Fruit fly (Drosophila melanogaster): ENCODE measurements around the gene CG34179.

Gene CG34179

dm6 chr2L:6048542-6048941, at the start of gene CG34179, which contains the start of gene slmo:
CG34179 (minus strand) TSS chr2L:6048706.
slmo (minus strand) TSS chr2L:6048706.
- TF ChIP-seq Dif (GFP tag; optimal IDR thresholded peaks at IDR 0.05; ENCODE audit: partially characterized antibody) (no peak), dsf (GFP tag; optimal IDR thresholded peaks at IDR 0.05; ENCODE audit: borderline replicate concordance) (no peak), HLH106 (tag; optimal IDR thresholded peaks at IDR 0.05) (no peak), CG32264 (GFP tag; optimal IDR thresholded peaks at IDR 0.05) (no peak), lola (GFP tag; optimal IDR thresholded peaks at IDR 0.05) (no peak), Myc (optimal IDR thresholded peaks at IDR 0.05) (no peak), h (GFP tag; optimal IDR thresholded peaks at IDR 0.05) (no peak), ey (GFP tag; optimal IDR thresholded peaks at IDR 0.05) (no peak), CrebA (GFP tag; optimal IDR thresholded peaks at IDR 0.05; ENCODE audit: borderline replicate concordance) (no peak), Jra (GFP tag; optimal IDR thresholded peaks at IDR 0.05) (no peak)

- TF ChIP-seq OdsH (GFP tag; optimal IDR thresholded peaks at IDR 0.05) (no peak), GATAd (GFP tag; optimal IDR thresholded peaks at IDR 0.05) (no peak), HLH106 (tag; optimal IDR thresholded peaks at IDR 0.05) (no peak), pan (optimal IDR thresholded peaks at IDR 0.05) (no peak), Dif (GFP tag; optimal IDR thresholded peaks at IDR 0.05; ENCODE audit: partially characterized antibody) (no peak)
Observed at dm6 chr2L:6092300-6092699, 43.8 kb upstream of the CG34179 start.

dm6 chr2L:6090786-6091716, 42.5 kb upstream of the CG34179 start, which contains the start of gene CG45075:
CG45075 (plus strand) TSS chr2L:6091412.
- TF ChIP-seq Dfd (GFP tag; optimal IDR thresholded peaks at IDR 0.05) (peak; percentile 29), ey (GFP tag; optimal IDR thresholded peaks at IDR 0.05) (no peak)

dm6 chr2L:6090365-6090764, 41.9 kb upstream of the CG34179 start:
- no peak for TF ChIP-seq dmrt93B (GFP tag; optimal IDR thresholded peaks at IDR 0.05)
- TF ChIP-seq Jra (GFP tag; optimal IDR thresholded peaks at IDR 0.05) = no peak
- TF ChIP-seq jim (GFP tag; optimal IDR thresholded peaks at IDR 0.05) = no peak
- no peak for TF ChIP-seq ey (GFP tag; optimal IDR thresholded peaks at IDR 0.05)
- TF ChIP-seq Mio (GFP tag; optimal IDR thresholded peaks at IDR 0.05) = no peak
- no peak for TF ChIP-seq brk (GFP tag; optimal IDR thresholded peaks at IDR 0.05)
- TF ChIP-seq tai (GFP tag; optimal IDR thresholded peaks at IDR 0.05) = no peak
- no peak for TF ChIP-seq Rel (GFP tag; optimal IDR thresholded peaks at IDR 0.05)
- TF ChIP-seq Rel (tag; optimal IDR thresholded peaks at IDR 0.05) = peak; percentile 82
- TF ChIP-seq lola (GFP tag; optimal IDR thresholded peaks at IDR 0.05) = no peak

- TF ChIP-seq fru (GFP tag; optimal IDR thresholded peaks at IDR 0.05) (no peak), OdsH (GFP tag; optimal IDR thresholded peaks at IDR 0.05) (no peak), Dfd (GFP tag; optimal IDR thresholded peaks at IDR 0.05) (no peak), sv (GFP tag; optimal IDR thresholded peaks at IDR 0.05) (no peak), Rel (GFP tag; optimal IDR thresholded peaks at IDR 0.05) (no peak), Rel (tag; optimal IDR thresholded peaks at IDR 0.05) (peak; percentile 88), Sp1 (GFP tag; optimal IDR thresholded peaks at IDR 0.05) (no peak)
Observed at dm6 chr2L:6089604-6090198, 41.2 kb upstream of the CG34179 start.

- TF ChIP-seq Myc (optimal IDR thresholded peaks at IDR 0.05) (no peak), N (GFP tag; optimal IDR thresholded peaks at IDR 0.05) (no peak), br (GFP tag; optimal IDR thresholded peaks at IDR 0.05) (peak; percentile 22), jim (GFP tag; optimal IDR thresholded peaks at IDR 0.05) (peak; percentile 39), Hnf4 (GFP tag; optimal IDR thresholded peaks at IDR 0.05) (no peak), Mio (GFP tag; optimal IDR thresholded peaks at IDR 0.05) (no peak), GATAd (GFP tag; optimal IDR thresholded peaks at IDR 0.05) (no peak), CrebA (GFP tag; optimal IDR thresholded peaks at IDR 0.05; ENCODE audit: borderline replicate concordance) (no peak), Jra (GFP tag; optimal IDR thresholded peaks at IDR 0.05) (peak; percentile 96), Dif (GFP tag; optimal IDR thresholded peaks at IDR 0.05; ENCODE audit: partially characterized antibody) (peak; percentile 83), dsf (GFP tag; optimal IDR thresholded peaks at IDR 0.05; ENCODE audit: borderline replicate concordance) (no peak), sv (GFP tag; optimal IDR thresholded peaks at IDR 0.05) (no peak), foxo (GFP tag; optimal IDR thresholded peaks at IDR 0.05) (no peak), brk (GFP tag; optimal IDR thresholded peaks at IDR 0.05) (no peak), Vsx2 (GFP tag; optimal IDR thresholded peaks at IDR 0.05; ENCODE audit: partially characterized antibody) (peak; percentile 48), HLH106 (tag; optimal IDR thresholded peaks at IDR 0.05) (peak; percentile 29), dl (GFP tag; optimal IDR thresholded peaks at IDR 0.05; ENCODE audit: insufficient read depth in 1 of 2, partially characterized antibody in 2 of 2) (peak; percentile 58 to 74), lola (GFP tag; optimal IDR thresholded peaks at IDR 0.05) (no peak), Sp1 (GFP tag; optimal IDR thresholded peaks at IDR 0.05) (peak; percentile 49), CG32264 (GFP tag; optimal IDR thresholded peaks at IDR 0.05) (no peak), OdsH (GFP tag; optimal IDR thresholded peaks at IDR 0.05) (no peak), Abd-B (GFP tag; optimal IDR thresholded peaks at IDR 0.05) (no peak), Rel (GFP tag; optimal IDR thresholded peaks at IDR 0.05) (no peak), Rel (tag; optimal IDR thresholded peaks at IDR 0.05) (peak; percentile 87), Hr78 (GFP tag; optimal IDR thresholded peaks at IDR 0.05) (no peak)
Observed at dm6 chr2L:6088371-6089365, 40.2 kb upstream of the CG34179 start.

Data from whole organism, wandering third instar larva.